Worm (Caenorhabditis elegans) whole organism, young adult: Measurements from ENCODE around the gene nhr-182.

ENCODE experiments used
- C06A6.2 ChIP-seq: fragments of 200-800 bp; sonication (Bioruptor generic); conservative IDR thresholded peaks from 2 replicates; pipeline ENCODE4 v1.3.6; 2022; ENCODE audit warnings: missing genetic modification characterization, missing compliant biosample characterization
- F57C9.4 ChIP-seq: sonication (generic microtip); optimal IDR thresholded peaks from 2 replicates; lab custom pipeline; 2017; ENCODE audit warnings: mild to moderate bottlenecking, missing genetic modification characterization, missing compliant biosample characterization
- ama-1 ChIP-seq, 3 experiments: fragments of 150-350 bp in 1 of 3; sonication (generic microtip) in 2 of 3; optimal IDR thresholded peaks; 2 replicates each; lab custom pipeline; 2014 to 2018; ENCODE audit warnings: missing biosample characterization in 2 of 3, missing genetic modification characterization in 2 of 3, missing genetic modification reagents in 2 of 3
- aptf-2 ChIP-seq: fragments of 200-800 bp; sonication (Bioruptor generic); conservative IDR thresholded peaks from 2 replicates; pipeline ENCODE4 v1.3.6; 2022; ENCODE audit warnings: missing genetic modification reagents, missing genetic modification characterization, missing compliant biosample characterization
- attf-3 ChIP-seq: fragments of 200-800 bp; sonication (Bioruptor generic); conservative IDR thresholded peaks from 2 replicates; pipeline ENCODE4 v1.3.6; 2022; ENCODE audit warnings: missing genetic modification reagents, missing genetic modification characterization, missing compliant biosample characterization
- madf-3 ChIP-seq: fragments of 200-800 bp; sonication (Bioruptor generic); IDR thresholded peaks from 2 replicates; pipeline ENCODE4 v1.3.6; 2022; ENCODE audit warnings: missing genetic modification reagents, missing genetic modification characterization, missing compliant biosample characterization
- madf-6 ChIP-seq: fragments of 200-800 bp; sonication (Bioruptor generic); IDR thresholded peaks from 2 replicates; pipeline ENCODE4 v1.3.6; 2022; ENCODE audit warnings: missing genetic modification reagents, missing genetic modification characterization, missing compliant biosample characterization
- mes-4 ChIP-seq: sonication (generic microtip); optimal IDR thresholded peaks from 2 replicates; lab custom pipeline; 2016; ENCODE audit warnings: missing genotype, missing genetic modification characterization, missing compliant biosample characterization
- nhr-90 ChIP-seq: sonication (generic microtip); optimal IDR thresholded peaks from 2 replicates; lab custom pipeline; 2016; ENCODE audit warnings: missing genotype, mild to moderate bottlenecking, missing genetic modification characterization, missing compliant biosample characterization
- repo-1 ChIP-seq: sonication (generic microtip); optimal IDR thresholded peaks from 2 replicates; lab custom pipeline; 2017; ENCODE audit warnings: mild to moderate bottlenecking, missing genetic modification characterization, missing compliant biosample characterization
- rpc-1 ChIP-seq, 2 experiments: fragments of 150-350 bp in 1 of 2; sonication (generic microtip) in 1 of 2; optimal IDR thresholded peaks; 2 replicates each; lab custom pipeline; 2014 to 2018; ENCODE audit warnings: missing biosample characterization in 1 of 2, missing genetic modification characterization in 1 of 2, missing genetic modification reagents in 1 of 2, missing genotype in 1 of 2
- snpc-4 ChIP-seq, 5 experiments: fragments of 150-350 bp in 1 of 5; sonication (generic microtip) in 4 of 5; optimal IDR thresholded peaks; 2 replicates each; lab custom pipeline; 2014 to 2018; ENCODE audit warnings: missing genetic modification characterization in 5 of 5, missing biosample characterization in 3 of 5, antibody characterized with exemption in 2 of 5, mild to moderate bottlenecking in 2 of 5, missing compliant biosample characterization in 2 of 5, missing genotype in 2 of 5, moderate library complexity in 2 of 5, missing genetic modification reagents in 1 of 5
- tbx-9 ChIP-seq: sonication (generic microtip); optimal IDR thresholded peaks from 2 replicates; lab custom pipeline; 2016; ENCODE audit warnings: borderline replicate concordance, missing genetic modification characterization, inconsistent platforms, missing compliant biosample characterization
- unc-62 ChIP-seq: fragments of 150-350 bp; optimal IDR thresholded peaks from 2 replicates; lab custom pipeline; 2014; ENCODE audit warnings: missing biosample characterization, missing genetic modification reagents, missing genetic modification characterization

DNA sequence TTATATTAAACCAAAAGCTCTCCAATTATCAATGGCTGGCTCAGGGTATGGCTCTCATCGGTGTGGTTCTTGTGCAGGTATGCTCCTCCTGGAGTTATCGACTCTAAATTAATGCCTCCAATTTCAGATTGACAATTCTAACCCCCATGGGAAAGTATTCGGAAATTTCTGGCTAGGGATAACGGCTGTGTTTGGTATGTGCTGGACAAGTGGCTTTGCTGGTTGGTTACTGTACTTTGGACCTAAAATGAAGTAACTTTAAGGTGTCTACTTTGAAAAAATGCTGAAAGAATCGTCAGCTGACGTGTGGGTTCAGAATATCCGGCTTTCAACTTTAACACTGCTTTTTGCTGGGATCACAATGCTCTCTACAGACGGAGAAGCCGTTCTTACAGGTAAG is 42.8 kb downstream of the nhr-182 start:
- TF ChIP-seq mes-4 (tag; lab: Kevin White, UChicago) (no peak), snpc-4 (GFP tag; optimal IDR thresholded peaks at IDR 0.05; lab: Kevin White, UChicago) (no peak), snpc-4 (tag; optimal IDR thresholded peaks at IDR 0.05; lab: Kevin White, UChicago) (no peak), nhr-90 (no peak), aptf-2 (GFP tag; lab: Robert Waterston, UW) (no peak), tbx-9 (tag; lab: Kevin White, UChicago) (no peak), rpc-1 (optimal IDR thresholded peaks at IDR 0.05; lab: Kevin White, UChicago) (no peak), rpc-1 (tag; optimal IDR thresholded peaks at IDR 0.05; lab: Kevin White, UChicago) (no peak), C06A6.2 (GFP tag; lab: Robert Waterston, UW) (no peak), attf-3 (no peak), repo-1 (no peak), madf-6 (GFP tag; lab: Robert Waterston, UW) (no peak), F57C9.4 (tag; lab: Kevin White, UChicago) (no peak), unc-62 (GFP tag; lab: Kevin White, UChicago) (no peak), madf-3 (GFP tag; lab: Robert Waterston, UW) (no peak), ama-1 (optimal IDR thresholded peaks at IDR 0.05; lab: Kevin White, UChicago) (no peak), ama-1 (GFP tag; optimal IDR thresholded peaks at IDR 0.05; lab: Kevin White, UChicago) (no peak)
